Worm (Caenorhabditis elegans) whole organism, young adult: ENCODE data around the gene ZK792.12.

Source experiments
- aptf-3 ChIP-seq: fragments of 200-800 bp; sonication (Bioruptor generic); IDR thresholded peaks from 2 replicates; pipeline ENCODE4 v1.3.6; 2022; ENCODE audit warnings: missing genetic modification characterization, missing compliant biosample characterization
- cebp-2 ChIP-seq: fragments of 200-800 bp; sonication (Bioruptor generic); IDR thresholded peaks from 2 replicates; pipeline ENCODE4 v1.3.6; 2022; ENCODE audit warnings: missing genetic modification characterization, missing compliant biosample characterization
- let-526 ChIP-seq: fragments of 200-800 bp; sonication (Bioruptor generic); IDR thresholded peaks from 2 replicates; pipeline ENCODE4 v1.3.6; 2022; ENCODE audit warnings: missing genetic modification reagents, missing genetic modification characterization, missing compliant biosample characterization

DNA sequence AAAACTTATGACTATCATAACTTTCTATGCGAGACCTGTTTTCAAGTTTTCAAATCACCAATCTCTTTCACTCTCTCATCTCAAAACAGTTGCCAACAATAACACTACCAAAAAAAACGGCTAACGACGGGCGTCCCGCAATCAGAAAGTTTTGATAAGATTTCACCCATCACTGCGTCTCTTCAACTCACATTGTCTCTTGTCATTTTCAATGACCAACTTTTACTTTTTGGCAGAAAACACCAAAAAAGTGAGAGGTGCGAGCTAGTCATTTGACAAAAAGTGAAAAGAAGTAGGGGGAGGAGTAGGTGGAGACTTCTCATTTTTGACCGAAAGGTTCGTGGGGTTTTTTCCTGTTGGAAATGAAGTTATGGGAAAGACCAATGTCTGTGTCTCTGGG is 25.1 kb downstream of the ZK792.12 start:
- TF ChIP-seq aptf-3 (GFP tag; lab: Robert Waterston, UW) (no peak), let-526 (no peak), cebp-2 (no peak)
